Worm (Caenorhabditis elegans): Measurements from ENCODE around the gene lir-1.

lir-1 gene

ce11 chrII:7663028-7663427, 8.8 kb upstream of the lir-1 start:
- TF ChIP-seq fos-1 (tag; optimal IDR thresholded peaks at IDR 0.05) (no peak), sea-2 (GFP tag; optimal IDR thresholded peaks at IDR 0.05) (no peak), ama-1 (optimal IDR thresholded peaks at IDR 0.05) (no peak), lsy-12 (tag; optimal IDR thresholded peaks at IDR 0.05) (no peak), lin-39 (tag; optimal IDR thresholded peaks at IDR 0.05) (no peak), jun-1 (tag; optimal IDR thresholded peaks at IDR 0.05) (no peak), pha-4 (tag; optimal IDR thresholded peaks at IDR 0.05) (no peak), elt-1 (tag; optimal IDR thresholded peaks at IDR 0.05) (no peak), ztf-4 (tag; optimal IDR thresholded peaks at IDR 0.05) (no peak), fkh-2 (tag; optimal IDR thresholded peaks at IDR 0.05) (no peak)

DNA sequence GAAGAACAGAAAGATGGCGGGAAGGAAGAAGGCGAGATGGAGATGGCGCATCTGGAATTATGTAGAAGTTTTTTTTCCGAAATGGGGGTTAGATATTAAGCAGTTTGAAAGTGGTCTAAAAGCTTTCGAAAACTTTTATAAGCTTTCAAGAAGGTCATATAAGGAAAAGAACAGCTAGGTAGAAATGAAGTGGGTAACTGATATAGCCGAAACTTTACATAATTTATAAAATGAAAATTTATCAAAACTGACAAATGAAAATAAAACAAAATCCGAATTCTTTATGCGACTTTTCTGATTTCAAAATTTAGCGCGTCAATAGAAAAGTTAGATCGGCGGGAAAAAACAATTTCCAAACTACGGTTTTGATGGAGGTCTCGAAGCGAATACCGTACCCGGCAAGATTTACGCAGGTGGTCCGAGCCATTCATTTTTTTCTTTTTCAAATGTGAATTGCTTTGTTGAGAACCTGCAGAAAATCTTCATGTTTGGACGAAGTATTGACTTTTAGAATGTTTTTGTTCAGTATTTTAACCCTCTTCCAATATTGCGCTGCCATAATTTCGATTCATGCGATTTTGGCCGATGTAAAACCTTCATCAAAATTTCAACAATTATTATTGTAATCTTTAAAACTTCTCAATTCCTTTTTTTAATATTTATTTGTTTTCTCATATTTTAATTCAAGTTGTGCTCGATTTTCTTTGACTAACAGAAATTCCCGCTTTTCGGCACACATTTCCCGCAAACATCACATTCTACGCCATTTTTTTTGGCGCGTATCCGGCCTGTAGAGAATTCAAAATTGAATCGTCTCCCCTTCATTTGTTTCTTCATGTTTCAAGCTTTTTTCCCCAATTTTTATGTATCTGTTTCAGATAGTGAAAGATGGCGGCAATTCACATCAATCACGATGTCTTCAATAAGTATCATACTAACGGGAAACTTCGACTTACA, 7.8 kb upstream of the lir-1 start, which contains the start of the genes F18A1.7 and rpa-1:
Gene F18A1.7, minus strand, starts transcription at position 51 of the 957 bp plus-strand sequence.
Gene rpa-1, plus strand, starts transcription at position 879 of the 957 bp plus-strand sequence.
- peak; percentile 54 for TF ChIP-seq pha-4 (tag; optimal IDR thresholded peaks at IDR 0.05)
- no peak for TF ChIP-seq ceh-16 (tag; optimal IDR thresholded peaks at IDR 0.05)
- TF ChIP-seq nhr-76 (tag; optimal IDR thresholded peaks at IDR 0.05) = no peak
- TF ChIP-seq tbx-2 (tag; optimal IDR thresholded peaks at IDR 0.05) = no peak
- no peak for TF ChIP-seq unc-62 (GFP tag; optimal IDR thresholded peaks at IDR 0.05)
- TF ChIP-seq nfya-1 (tag; optimal IDR thresholded peaks at IDR 0.05; ENCODE audit: insufficient read depth) = peak; percentile 15
- TF ChIP-seq egl-5 (tag; optimal IDR thresholded peaks at IDR 0.05) = no peak
- TF ChIP-seq zag-1 (tag; optimal IDR thresholded peaks at IDR 0.05) = no peak
- no peak for TF ChIP-seq eor-1 (tag; optimal IDR thresholded peaks at IDR 0.05)

DNA sequence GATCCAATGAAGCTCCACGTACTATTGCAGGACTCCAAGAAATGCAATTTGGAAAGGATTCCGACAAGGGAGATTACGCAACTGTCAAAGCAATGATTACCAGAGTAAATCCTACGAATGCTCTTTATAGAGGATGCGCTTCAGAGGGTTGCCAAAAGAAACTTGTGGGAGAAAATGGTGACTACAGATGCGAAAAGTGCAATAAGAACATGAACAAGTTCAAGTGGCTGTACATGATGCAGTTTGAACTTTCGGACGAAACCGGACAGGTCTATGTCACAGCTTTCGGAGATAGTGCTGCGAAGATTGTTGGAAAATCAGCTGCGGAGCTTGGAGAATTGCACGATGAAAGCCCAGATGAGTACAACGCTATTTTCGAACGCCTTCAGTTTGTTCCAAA, 5.5 kb upstream of the lir-1 start:
- TF ChIP-seq hmg-11 (tag; optimal IDR thresholded peaks at IDR 0.05) = no peak
- TF ChIP-seq aly-2 (tag; optimal IDR thresholded peaks at IDR 0.05) = no peak
- TF ChIP-seq nfya-1 (tag; optimal IDR thresholded peaks at IDR 0.05; ENCODE audit: insufficient read depth) = no peak
- no peak for TF ChIP-seq nhr-25 (tag; optimal IDR thresholded peaks at IDR 0.05)
- TF ChIP-seq nhr-23 (tag; optimal IDR thresholded peaks at IDR 0.05) = no peak

- TF ChIP-seq fos-1 (tag; optimal IDR thresholded peaks at IDR 0.05) (no peak), nhr-25 (tag; optimal IDR thresholded peaks at IDR 0.05) (peak; percentile 66), elt-3 (tag; optimal IDR thresholded peaks at IDR 0.05) (no peak), pha-4 (tag; optimal IDR thresholded peaks at IDR 0.05) (no peak), nhr-77 (tag; optimal IDR thresholded peaks at IDR 0.05) (no peak)
Measured at ce11 chrII:7666967-7667366, 4.8 kb upstream of the lir-1 start, which contains the start of gene lir-2. lir-2 (plus strand) TSS chrII:7667267.

DNA sequence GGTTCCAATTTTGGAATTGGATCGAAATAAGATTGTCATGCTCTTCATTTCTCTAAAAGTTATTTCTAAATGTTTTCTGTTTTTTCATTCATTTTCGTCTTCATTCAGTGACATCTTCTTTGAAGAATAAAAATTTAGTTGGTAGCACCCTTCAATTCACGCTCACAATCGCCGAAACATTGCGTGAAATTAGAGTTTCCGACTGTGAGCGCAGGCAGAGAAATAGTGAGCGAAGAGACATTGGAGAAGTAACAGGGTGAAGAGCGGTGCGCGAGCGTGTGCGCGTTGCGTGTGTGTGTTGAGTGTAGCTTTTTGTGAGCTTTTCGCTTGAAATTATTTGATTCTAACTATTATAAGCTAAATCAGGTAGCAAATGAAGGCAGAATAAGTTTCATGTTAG, 2.4 kb upstream of the lir-1 start:
- TF ChIP-seq nhr-12 (tag; optimal IDR thresholded peaks at IDR 0.05) (no peak), lsy-12 (tag; optimal IDR thresholded peaks at IDR 0.05) (no peak), nhr-25 (tag; optimal IDR thresholded peaks at IDR 0.05) (peak; percentile 20), nhr-76 (tag; optimal IDR thresholded peaks at IDR 0.05) (no peak), pha-4 (tag; optimal IDR thresholded peaks at IDR 0.05) (peak; percentile 45), hmg-11 (tag; optimal IDR thresholded peaks at IDR 0.05) (peak; percentile 74), jun-1 (tag; optimal IDR thresholded peaks at IDR 0.05) (no peak), lin-15B (tag; optimal IDR thresholded peaks at IDR 0.05) (peak; percentile 46), snpc-4 (tag; optimal IDR thresholded peaks at IDR 0.05) (peak; percentile 66), nfya-1 (tag; optimal IDR thresholded peaks at IDR 0.05; ENCODE audit: insufficient read depth) (peak; percentile 71), unc-39 (tag; optimal IDR thresholded peaks at IDR 0.05) (no peak), lin-39 (tag; optimal IDR thresholded peaks at IDR 0.05) (peak; percentile 58), elt-2 (tag; optimal IDR thresholded peaks at IDR 0.05) (peak; percentile 14), fkh-10 (GFP tag; optimal IDR thresholded peaks at IDR 0.05) (peak; percentile 9)

DNA sequence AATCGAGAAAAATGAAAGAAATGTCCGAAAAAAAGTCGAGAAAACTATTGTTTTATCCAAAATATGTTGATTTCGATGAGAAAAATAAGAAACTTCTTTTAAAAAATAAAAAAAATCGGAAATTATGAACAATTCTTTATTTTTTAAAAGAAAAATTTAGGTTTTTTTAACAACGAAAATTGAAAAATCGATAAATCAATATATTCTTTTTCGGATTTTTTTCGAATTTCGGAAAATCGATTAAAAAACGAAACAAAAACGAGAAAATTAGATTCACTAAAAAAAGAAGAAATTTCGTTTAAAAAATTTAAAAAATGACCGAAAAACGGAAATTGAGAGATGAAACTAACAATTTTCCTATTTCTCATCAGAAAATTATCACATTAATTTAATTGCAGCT, 1.8 kb upstream of the lir-1 start:
- TF ChIP-seq daf-12 (tag; optimal IDR thresholded peaks at IDR 0.05) (no peak), nhr-237 (tag; optimal IDR thresholded peaks at IDR 0.05) (no peak), ama-1 (optimal IDR thresholded peaks at IDR 0.05) (no peak), nhr-77 (tag; optimal IDR thresholded peaks at IDR 0.05) (no peak), R02D3.7 (tag; optimal IDR thresholded peaks at IDR 0.05) (no peak), ceh-28 (tag; optimal IDR thresholded peaks at IDR 0.05) (peak; percentile 66)

All from whole organism, L3 larva.